Worm (Caenorhabditis elegans) whole organism, L2 larva: ENCODE data around the gene C06E4.1.

Experiments
- lin-11 ChIP-seq: fragments of 150-350 bp; sonication (generic microtip); optimal IDR thresholded peaks from 2 replicates; lab custom pipeline; 2014; ENCODE audit warnings: missing biosample characterization, missing genetic modification characterization, inconsistent platforms, mixed read lengths
- lin-13 ChIP-seq: fragments of 150-350 bp; optimal IDR thresholded peaks from 2 replicates; lab custom pipeline; 2014; ENCODE audit warnings: missing biosample characterization, missing genetic modification reagents, missing genetic modification characterization
- nhr-25 ChIP-seq: fragments of 150-350 bp; sonication (generic microtip); optimal IDR thresholded peaks from 3 replicates; lab custom pipeline; 2014; ENCODE audit warnings: missing biosample characterization, missing genetic modification characterization
- nhr-77 ChIP-seq: fragments of 150-350 bp; optimal IDR thresholded peaks from 2 replicates; lab custom pipeline; 2014; ENCODE audit warnings: missing biosample characterization, missing genetic modification characterization

- TF ChIP-seq lin-11 (no peak), lin-13 (GFP tag; lab: Kevin White, UChicago) (no peak), nhr-77 (tag; lab: Kevin White, UChicago) (no peak), nhr-25 (tag; lab: Kevin White, UChicago) (no peak)
Measured at ce11 chrIV:7310410-7310809, 27.4 kb downstream of the C06E4.1 start, which contains the start of gene grl-4.
